Fruit fly (Drosophila melanogaster) whole organism, embryonic: ENCODE data around the gene Cad96Cb.

Source experiments
- CG10209 ChIP-seq: fragments of 200-800 bp; sonication (Bioruptor generic); optimal IDR thresholded peaks from 3 replicates; lab custom pipeline; 2017; ENCODE audit warnings: missing biosample characterization, mild to moderate bottlenecking, missing genetic modification characterization, missing genetic modification reagents
- CG10654 ChIP-seq: fragments of 200-800 bp; sonication (Bioruptor generic); optimal IDR thresholded peaks from 2 replicates; lab custom pipeline; 2016; ENCODE audit warnings: missing biosample characterization, missing genetic modification characterization
- CG12744 ChIP-seq: fragments of 200-800 bp; sonication (Bioruptor generic); optimal IDR thresholded peaks from 2 replicates; lab custom pipeline; 2016; ENCODE audit warnings: missing biosample characterization, missing genetic modification characterization
- CG13287 ChIP-seq: fragments of 200-800 bp; sonication (Bioruptor generic); IDR thresholded peaks from 2 replicates; pipeline ENCODE4 v1.3.6; 2022; ENCODE audit warnings: missing biosample characterization, missing genetic modification characterization; ENCODE audit not compliant: partially characterized antibody
- CG15601 ChIP-seq: fragments of 200-800 bp; sonication (Bioruptor generic); optimal IDR thresholded peaks from 3 replicates; lab custom pipeline; 2019; ENCODE audit warnings: missing biosample characterization, mild to moderate bottlenecking, missing genetic modification characterization, moderate library complexity
- CG30431 ChIP-seq: fragments of 200-800 bp; sonication (Bioruptor generic); optimal IDR thresholded peaks from 2 replicates; lab custom pipeline; 2017; ENCODE audit warnings: missing biosample characterization, missing genetic modification characterization
- CG31388 ChIP-seq: fragments of 200-800 bp; sonication (Bioruptor generic); optimal IDR thresholded peaks from 2 replicates; lab custom pipeline; 2016; ENCODE audit warnings: missing biosample characterization, missing genetic modification characterization
- CG3838 ChIP-seq: fragments of 200-800 bp; sonication (Bioruptor generic); optimal IDR thresholded peaks from 3 replicates; lab custom pipeline; 2016; ENCODE audit warnings: missing biosample characterization, missing genetic modification characterization
- CG3847 ChIP-seq: fragments of 200-800 bp; sonication (Bioruptor generic); IDR thresholded peaks from 2 replicates; pipeline ENCODE4 v1.3.6; 2022; ENCODE audit warnings: missing biosample characterization, missing genetic modification characterization
- CG4730 ChIP-seq: fragments of 200-800 bp; sonication (Bioruptor generic); IDR thresholded peaks from 2 replicates; pipeline ENCODE4 v1.3.6; 2022; ENCODE audit warnings: missing biosample characterization, missing genetic modification characterization
- CG5245 ChIP-seq: fragments of 200-800 bp; sonication (Bioruptor generic); optimal IDR thresholded peaks from 3 replicates; lab custom pipeline; 2016; ENCODE audit warnings: missing biosample characterization, missing genetic modification characterization
- CG6272 ChIP-seq: fragments of 200-800 bp; sonication (Bioruptor generic); IDR thresholded peaks from 2 replicates; pipeline ENCODE4 v1.3.6; 2022; ENCODE audit warnings: missing biosample characterization, missing genetic modification characterization
- CG6854 ChIP-seq: fragments of 200-800 bp; sonication (Bioruptor generic); optimal IDR thresholded peaks from 3 replicates; lab custom pipeline; 2017; ENCODE audit warnings: missing biosample characterization, mild to moderate bottlenecking, missing genetic modification characterization
- CG7271 ChIP-seq: fragments of 200-800 bp; sonication (Bioruptor generic); optimal IDR thresholded peaks from 2 replicates; lab custom pipeline; 2018; ENCODE audit warnings: missing biosample characterization, mild to moderate bottlenecking, missing genetic modification characterization, moderate library complexity
- CG9437 ChIP-seq: fragments of 200-800 bp; sonication (Bioruptor generic); optimal IDR thresholded peaks from 2 replicates; lab custom pipeline; 2018; ENCODE audit warnings: missing biosample characterization, mild to moderate bottlenecking, missing genetic modification characterization
- CG9932 ChIP-seq: fragments of 200-800 bp; sonication (Bioruptor generic); IDR thresholded peaks from 2 replicates; pipeline ENCODE4 v1.3.6; 2022; ENCODE audit warnings: missing biosample characterization, missing genetic modification characterization
- D ChIP-seq, 2 experiments: fragments of 200-800 bp in 1 of 2; fragments of >200 bp in 1 of 2; sonication (Bioruptor generic) in 1 of 2; optimal IDR thresholded peaks; 2 replicates in 1 of 2; 3 replicates in 1 of 2; lab custom pipeline; 2017; ENCODE audit warnings: mild to moderate bottlenecking in 1 of 2, missing biosample characterization in 1 of 2, missing genetic modification characterization in 1 of 2, missing genetic modification reagents in 1 of 2
- Dbx ChIP-seq: fragments of 200-800 bp; sonication (Bioruptor generic); IDR thresholded peaks from 3 replicates; pipeline ENCODE4 v1.3.6; 2022; ENCODE audit warnings: missing biosample characterization, missing genetic modification characterization
- Deaf1 ChIP-seq: fragments of 200-800 bp; optimal IDR thresholded peaks from 3 replicates; lab custom pipeline; 2019; ENCODE audit warnings: missing biosample characterization, mild to moderate bottlenecking, missing genetic modification characterization, moderate library complexity
- Dp ChIP-seq: fragments of 200-800 bp; sonication (Bioruptor generic); optimal IDR thresholded peaks from 2 replicates; lab custom pipeline; 2018; ENCODE audit warnings: missing biosample characterization, mild to moderate bottlenecking, missing genetic modification characterization, moderate library complexity
- E2f1 ChIP-seq: fragments of 200-800 bp; sonication (Bioruptor generic); IDR thresholded peaks from 2 replicates; pipeline ENCODE4 v1.3.6; 2022; ENCODE audit warnings: missing biosample characterization, missing genetic modification characterization
- Hand ChIP-seq: fragments of 200-800 bp; sonication (Bioruptor generic); optimal IDR thresholded peaks from 2 replicates; lab custom pipeline; 2017; ENCODE audit warnings: mild to moderate bottlenecking, missing biosample characterization, missing genetic modification reagents, missing genetic modification characterization
- HmgD ChIP-seq: fragments of 200-800 bp; sonication (Bioruptor generic); optimal IDR thresholded peaks from 3 replicates; lab custom pipeline; 2016; ENCODE audit warnings: missing biosample characterization, missing genetic modification characterization
- NC2α ChIP-seq: fragments of 200-800 bp; sonication (Bioruptor generic); optimal IDR thresholded peaks from 2 replicates; lab custom pipeline; 2016; ENCODE audit warnings: missing biosample characterization, missing genetic modification characterization
- Nf-YB ChIP-seq: fragments of 200-800 bp; sonication (Bioruptor generic); optimal IDR thresholded peaks from 3 replicates; lab custom pipeline; 2019; ENCODE audit warnings: missing biosample characterization, mild to moderate bottlenecking, missing genetic modification characterization, moderate library complexity
- Six4 ChIP-seq: fragments of 200-800 bp; sonication (Bioruptor generic); optimal IDR thresholded peaks from 2 replicates; lab custom pipeline; 2016; ENCODE audit warnings: missing biosample characterization, missing genetic modification characterization
- TFAM ChIP-seq: fragments of 200-800 bp; sonication (Bioruptor generic); optimal IDR thresholded peaks from 2 replicates; lab custom pipeline; 2017; ENCODE audit warnings: missing biosample characterization, missing genetic modification characterization, inconsistent platforms
- Trl ChIP-seq, 3 experiments: fragments of >200 bp in 2 of 3; fragments of 200-800 bp in 1 of 3; sonication (Bioruptor generic) in 1 of 3; optimal IDR thresholded peaks; 2 replicates in 1 of 3; 3 replicates in 2 of 3; lab custom pipeline; 2016 to 2017; ENCODE audit warnings: missing biosample characterization in 1 of 3, missing genetic modification characterization in 1 of 3
- aop ChIP-seq: fragments of 200-800 bp; sonication (Bioruptor generic); IDR thresholded peaks from 2 replicates; pipeline ENCODE4 v1.3.6; 2022; ENCODE audit warnings: missing biosample characterization, missing genetic modification characterization
- br ChIP-seq: fragments of >200 bp; optimal IDR thresholded peaks from 2 replicates; lab custom pipeline; 2017
- chif ChIP-seq, 2 experiments: fragments of 200-800 bp; sonication (Bioruptor generic); optimal IDR thresholded peaks; 3 replicates each; lab custom pipeline; 2016; ENCODE audit warnings: missing biosample characterization in 2 of 2, missing genetic modification characterization in 2 of 2
- crc ChIP-seq: fragments of 200-800 bp; sonication (Bioruptor generic); optimal IDR thresholded peaks from 2 replicates; lab custom pipeline; 2016; ENCODE audit warnings: missing biosample characterization, missing genetic modification characterization
- crol ChIP-seq: fragments of 200-800 bp; sonication (Bioruptor generic); IDR thresholded peaks from 2 replicates; pipeline ENCODE4 v1.3.6; 2022; ENCODE audit warnings: missing biosample characterization, missing genetic modification characterization
- dimm ChIP-seq: fragments of 200-800 bp; sonication (Bioruptor generic); IDR thresholded peaks from 2 replicates; pipeline ENCODE4 v1.3.6; 2022; ENCODE audit warnings: missing biosample characterization, missing genetic modification characterization
- dpn ChIP-seq, 2 experiments: fragments of 200-800 bp; sonication (Bioruptor generic); optimal IDR thresholded peaks; 3 replicates each; lab custom pipeline; 2016; ENCODE audit warnings: missing biosample characterization in 2 of 2, missing genetic modification characterization in 2 of 2
- esg ChIP-seq: fragments of 200-800 bp; sonication (Bioruptor generic); conservative IDR thresholded peaks from 2 replicates; pipeline ENCODE4 v1.3.6; 2022; ENCODE audit warnings: missing biosample characterization, missing genetic modification characterization
- eve ChIP-seq, 2 experiments: fragments of >200 bp; optimal IDR thresholded peaks; 2 replicates each; lab custom pipeline; 2017; ENCODE audit warnings: missing biosample characterization in 2 of 2, missing genetic modification characterization in 2 of 2
- ftz-f1 ChIP-seq: fragments of 200-800 bp; sonication (Bioruptor generic); optimal IDR thresholded peaks from 2 replicates; lab custom pipeline; 2016; ENCODE audit warnings: missing biosample characterization, missing genetic modification characterization
- ind ChIP-seq: fragments of 200-800 bp; sonication (Bioruptor generic); optimal IDR thresholded peaks from 3 replicates; lab custom pipeline; 2016; ENCODE audit warnings: missing biosample characterization, missing genetic modification characterization
- nerfin-1 ChIP-seq: fragments of 200-800 bp; sonication (Bioruptor generic); optimal IDR thresholded peaks from 3 replicates; lab custom pipeline; 2019; ENCODE audit warnings: missing biosample characterization, mild to moderate bottlenecking, missing genetic modification characterization, moderate library complexity
- phol ChIP-seq: fragments of 200-800 bp; sonication (Bioruptor generic); optimal IDR thresholded peaks from 3 replicates; lab custom pipeline; 2018; ENCODE audit warnings: missing biosample characterization, mild to moderate bottlenecking, missing genetic modification characterization, moderate library complexity
- run ChIP-seq: fragments of 200-800 bp; sonication (Bioruptor generic); optimal IDR thresholded peaks from 3 replicates; lab custom pipeline; 2018; ENCODE audit warnings: missing biosample characterization, mild to moderate bottlenecking, missing genetic modification characterization
- sqz ChIP-seq: fragments of 200-800 bp; sonication (Bioruptor generic); optimal IDR thresholded peaks from 3 replicates; lab custom pipeline; 2018; ENCODE audit warnings: missing biosample characterization, mild to moderate bottlenecking, missing genetic modification characterization
- tll ChIP-seq, 2 experiments: fragments of 200-800 bp in 1 of 2; fragments of >200 bp in 1 of 2; sonication (Bioruptor generic) in 1 of 2; optimal IDR thresholded peaks; 2 replicates each; lab custom pipeline; 2017 to 2019; ENCODE audit warnings: missing biosample characterization in 2 of 2, missing genetic modification characterization in 2 of 2, mild to moderate bottlenecking in 1 of 2, moderate library complexity in 1 of 2
- wdn ChIP-seq: fragments of 200-800 bp; sonication (Bioruptor generic); IDR thresholded peaks from 2 replicates; pipeline ENCODE4 v1.3.6; 2022; ENCODE audit warnings: missing biosample characterization, missing genetic modification characterization
- wek ChIP-seq: fragments of 200-800 bp; sonication (Bioruptor generic); optimal IDR thresholded peaks from 3 replicates; lab custom pipeline; 2018; ENCODE audit warnings: missing biosample characterization, mild to moderate bottlenecking, missing genetic modification characterization, moderate library complexity

Gene Cad96Cb

DNA sequence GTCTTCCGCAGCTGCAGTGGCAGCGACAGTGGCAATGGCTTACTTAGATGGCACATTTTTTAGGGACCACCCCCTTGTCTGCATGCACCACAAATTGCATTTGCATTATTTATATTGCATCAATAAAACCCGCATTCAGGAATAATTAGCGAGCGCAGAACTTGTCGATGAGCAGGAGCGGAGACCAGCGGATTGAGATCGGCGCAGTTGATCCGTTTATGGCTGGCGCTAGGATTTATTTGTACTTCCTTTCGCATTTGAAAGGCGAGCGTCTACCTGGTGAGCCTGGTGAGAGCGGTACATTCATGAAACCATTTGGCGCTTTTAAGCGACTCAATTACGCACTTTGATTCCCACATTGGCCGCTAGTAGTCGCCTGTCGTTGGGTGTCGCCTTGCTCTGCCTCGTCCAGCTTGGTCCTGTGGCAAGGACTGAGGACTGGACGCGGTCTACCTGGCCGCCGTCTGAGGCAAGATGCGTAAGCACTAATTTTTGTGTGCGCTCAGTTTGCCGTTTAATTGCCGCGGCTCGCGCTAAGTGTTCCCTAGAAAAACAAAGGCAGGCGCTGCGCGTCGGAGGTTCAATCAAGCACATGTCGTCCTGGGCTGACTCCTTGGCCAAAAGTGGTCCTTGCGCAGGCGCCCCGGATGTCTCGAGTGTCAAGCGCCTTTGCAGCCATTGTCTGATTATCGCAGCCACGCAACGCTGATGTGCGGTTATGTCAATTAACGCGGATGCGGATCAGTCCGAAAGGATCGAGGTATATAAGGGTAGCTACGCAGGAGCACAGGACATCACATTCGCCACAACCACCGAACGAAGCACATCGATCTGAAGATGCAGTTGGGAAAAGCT, 37.2 kb downstream of the Cad96Cb start, which contains the start of gene CG13653 (continued):
- TF ChIP-seq tll (GFP tag; optimal IDR thresholded peaks at IDR 0.05; lab: Kevin White, UChicago) (peak in 1 of 2 experiments; percentile 91), Six4 (GFP tag; lab: Kevin White, UChicago) (no peak), CG10654 (no peak), ftz-f1 (GFP tag; lab: Kevin White, UChicago) (no peak), CG7271 (tag; lab: Kevin White, UChicago) (peak; percentile 25)
- TF ChIP-seq, all 482 proteins: peak for 8

dm6 chr3R:25193726-25194204, 38.4 kb downstream of the Cad96Cb start, which contains the start of gene lobo:
Gene lobo (minus strand): TSS chr3R:25193776.
- TF ChIP-seq wek (GFP tag; lab: Kevin White, UChicago) (peak; percentile 18), run (tag; lab: Kevin White, UChicago) (no peak), chif (GFP tag; optimal IDR thresholded peaks at IDR 0.05; lab: Kevin White, UChicago) (peak; percentile 56 to 69), dpn (GFP tag; optimal IDR thresholded peaks at IDR 0.05; lab: Kevin White, UChicago) (peak; percentile 49 to 73), phol (tag; lab: Kevin White, UChicago) (peak; percentile 75), eve (GFP tag; optimal IDR thresholded peaks at IDR 0.05; lab: Kevin White, UChicago) (no peak), CG4730 (GFP tag; lab: Robert Waterston, UW) (peak; percentile 62; the same call in 1 of the 2 replicates), wdn (GFP tag; lab: Robert Waterston, UW) (peak; percentile 48; the same call in 1 of the 2 replicates), CG9437 (GFP tag; lab: Kevin White, UChicago) (peak; percentile 47), TFAM (GFP tag; lab: Kevin White, UChicago) (no peak), CG10209 (GFP tag; lab: Kevin White, UChicago) (peak; percentile 59), E2f1 (no peak), dimm (peak; percentile 53; the same call in 1 of the 2 replicates), sqz (GFP tag; lab: Kevin White, UChicago) (peak; percentile 34), Dbx (GFP tag; lab: Robert Waterston, UW) (0 out of 3 replicates have a peak, but pooled peaks have one; percentile 42), CG6272 (GFP tag; lab: Robert Waterston, UW) (peak; percentile 28; the same call in 1 of the 2 replicates), crol (GFP tag; lab: Robert Waterston, UW) (no peak), crc (GFP tag; lab: Kevin White, UChicago) (peak; percentile 62), CG3847 (peak; percentile 79), aop (peak; percentile 100), CG12744 (GFP tag; lab: Kevin White, UChicago) (peak; percentile 77), NC2α (GFP tag; lab: Kevin White, UChicago) (no peak), CG5245 (GFP tag; lab: Kevin White, UChicago) (no peak), HmgD (GFP tag; lab: Kevin White, UChicago) (peak; percentile 86), CG3838 (GFP tag; lab: Kevin White, UChicago) (peak; percentile 41), Hand (GFP tag; lab: Kevin White, UChicago) (no peak), Nf-YB (GFP tag; lab: Kevin White, UChicago) (peak; percentile 60), nerfin-1 (peak; percentile 65), CG9932 (peak; percentile 81), CG30431 (peak; percentile 36), br (lab: Kevin White, UChicago) (no peak), Deaf1 (tag; lab: Kevin White, UChicago) (peak; percentile 12), CG31388 (GFP tag; lab: Kevin White, UChicago) (no peak), Dp (GFP tag; lab: Kevin White, UChicago) (peak; percentile 29), CG13287 (GFP tag; lab: Robert Waterston, UW) (peak; percentile 34; the same call in 1 of the 2 replicates), esg (GFP tag; lab: Robert Waterston, UW) (no peak), CG15601 (tag; lab: Kevin White, UChicago) (peak; percentile 74), D (optimal IDR thresholded peaks at IDR 0.05; lab: Kevin White, UChicago) (no peak), D (GFP tag; optimal IDR thresholded peaks at IDR 0.05; lab: Kevin White, UChicago) (no peak), Trl (optimal IDR thresholded peaks at IDR 0.05; lab: Kevin White, UChicago) (peak in 1 of 2 experiments; percentile 1), Trl (GFP tag; optimal IDR thresholded peaks at IDR 0.05; lab: Kevin White, UChicago) (peak; percentile 65), CG6854 (GFP tag; lab: Kevin White, UChicago) (peak; percentile 25), ind (peak; percentile 13)
